Fruit fly (Drosophila melanogaster) whole organism, pupa: Measurements from ENCODE around the gene CCT2.
A peak's percentile ranks its signal among the peaks of the same experiment; 100 is the strongest.

Source experiments
- CG10348 ChIP-seq: fragments of 200-800 bp; sonication (Bioruptor generic); IDR thresholded peaks from 2 replicates; pipeline ENCODE4 v1.3.6; 2022; ENCODE audit warnings: missing biosample characterization, missing genetic modification characterization
- CG12605 ChIP-seq: fragments of 200-800 bp; sonication (Bioruptor generic); IDR thresholded peaks from 2 replicates; pipeline ENCODE4 v1.3.6; 2022; ENCODE audit warnings: missing biosample characterization, missing genetic modification characterization
- CG13204 ChIP-seq: fragments of 200-800 bp; sonication (Bioruptor generic); optimal IDR thresholded peaks from 2 replicates; lab custom pipeline; 2018; ENCODE audit warnings: missing biosample characterization, mild to moderate bottlenecking, missing genetic modification characterization, moderate library complexity
- CG14655 ChIP-seq: fragments of 200-800 bp; sonication (Bioruptor generic); optimal IDR thresholded peaks from 3 replicates; lab custom pipeline; 2017; ENCODE audit warnings: mild to moderate bottlenecking, missing biosample characterization, missing genetic modification reagents, missing genetic modification characterization
- CG15710 ChIP-seq: fragments of 200-800 bp; sonication (Bioruptor generic); optimal IDR thresholded peaks from 2 replicates; lab custom pipeline; 2018; ENCODE audit warnings: missing biosample characterization, mild to moderate bottlenecking, missing genetic modification characterization, moderate library complexity
- CG17806 ChIP-seq: fragments of 200-800 bp; sonication (Bioruptor generic); optimal IDR thresholded peaks from 2 replicates; lab custom pipeline; 2018; ENCODE audit warnings: missing biosample characterization, mild to moderate bottlenecking, missing genetic modification characterization, moderate library complexity
- CG32121 ChIP-seq: fragments of 200-800 bp; sonication (Bioruptor generic); IDR thresholded peaks from 2 replicates; pipeline ENCODE4 v1.3.6; 2022; ENCODE audit warnings: missing biosample characterization, missing genetic modification characterization
- CG34367 ChIP-seq: fragments of 200-800 bp; sonication (Bioruptor generic); optimal IDR thresholded peaks from 2 replicates; lab custom pipeline; 2018; ENCODE audit warnings: missing biosample characterization, mild to moderate bottlenecking, missing genetic modification characterization
- CG4496 ChIP-seq: fragments of 200-800 bp; sonication (Bioruptor generic); IDR thresholded peaks from 3 replicates; pipeline ENCODE4 v1.3.6; 2022; ENCODE audit warnings: missing biosample characterization, missing genetic modification characterization
- CG8159 ChIP-seq: fragments of 200-800 bp; sonication (Bioruptor generic); optimal IDR thresholded peaks from 3 replicates; lab custom pipeline; 2018; ENCODE audit warnings: missing biosample characterization, mild to moderate bottlenecking, missing genetic modification characterization, moderate library complexity
- CG8301 ChIP-seq: fragments of 200-800 bp; sonication (Bioruptor generic); optimal IDR thresholded peaks from 2 replicates; lab custom pipeline; 2018; ENCODE audit warnings: missing biosample characterization, mild to moderate bottlenecking, missing genetic modification characterization
- CG9948 ChIP-seq: fragments of 200-800 bp; sonication (Bioruptor generic); optimal IDR thresholded peaks from 2 replicates; lab custom pipeline; 2018; ENCODE audit warnings: missing biosample characterization, mild to moderate bottlenecking, missing genetic modification characterization, moderate library complexity
- D1 ChIP-seq: fragments of 200-800 bp; sonication (Bioruptor generic); optimal IDR thresholded peaks from 2 replicates; lab custom pipeline; 2018; ENCODE audit warnings: missing biosample characterization, mild to moderate bottlenecking, missing genetic modification characterization, moderate library complexity
- EcR ChIP-seq: fragments of 200-800 bp; sonication (Bioruptor generic); optimal IDR thresholded peaks from 3 replicates; lab custom pipeline; 2019; ENCODE audit warnings: missing biosample characterization, missing genetic modification characterization, mild to moderate bottlenecking, moderate library complexity, missing genetic modification reagents
- Ets98B ChIP-seq: fragments of 200-800 bp; sonication (Bioruptor generic); IDR thresholded peaks from 2 replicates; pipeline ENCODE4 v1.3.6; 2022; ENCODE audit warnings: missing biosample characterization, missing genetic modification characterization
- Pif1A ChIP-seq: fragments of 200-800 bp; sonication (Bioruptor generic); optimal IDR thresholded peaks from 3 replicates; lab custom pipeline; 2016; ENCODE audit warnings: missing biosample characterization, missing genetic modification characterization
- Pif1B ChIP-seq: fragments of 200-800 bp; sonication (Bioruptor generic); optimal IDR thresholded peaks from 3 replicates; lab custom pipeline; 2016; ENCODE audit warnings: missing biosample characterization, missing genetic modification characterization
- Snoo ChIP-seq: fragments of 200-800 bp; sonication (Bioruptor generic); optimal IDR thresholded peaks from 3 replicates; lab custom pipeline; 2017; ENCODE audit warnings: missing biosample characterization, mild to moderate bottlenecking, missing genetic modification characterization, inconsistent platforms
- fd96Ca ChIP-seq: fragments of 200-800 bp; sonication (Bioruptor generic); IDR thresholded peaks from 3 replicates; pipeline ENCODE4 v1.3.6; 2022; ENCODE audit warnings: missing biosample characterization, missing genetic modification characterization
- gl ChIP-seq: fragments of 200-800 bp; sonication (Bioruptor generic); optimal IDR thresholded peaks from 2 replicates; lab custom pipeline; 2018; ENCODE audit warnings: missing biosample characterization, mild to moderate bottlenecking, missing genetic modification characterization
- rn ChIP-seq: fragments of 200-800 bp; sonication (Bioruptor generic); IDR thresholded peaks from 2 replicates; pipeline ENCODE4 v1.3.6; 2022; ENCODE audit warnings: missing biosample characterization, missing genetic modification characterization

CCT2 gene

DNA sequence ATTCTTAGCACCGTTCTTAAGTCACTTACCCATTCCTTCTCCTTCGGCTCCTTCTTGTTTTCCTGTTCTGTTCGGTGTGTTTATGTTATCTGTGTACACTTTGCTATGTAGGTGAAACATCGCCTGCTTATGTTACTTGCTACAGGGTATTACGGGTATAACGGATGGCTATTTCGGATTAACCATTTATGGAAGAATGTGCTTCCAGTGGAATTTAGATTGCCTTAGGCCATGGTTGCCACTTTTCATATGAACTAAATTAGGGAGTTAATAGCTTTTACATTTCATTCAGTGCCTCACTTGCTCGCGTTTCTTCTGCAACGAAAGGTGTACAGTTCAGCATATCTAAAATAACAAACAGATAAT is 40.9 kb upstream of the CCT2 start:
- TF ChIP-seq Snoo (tag; lab: Kevin White, UChicago), result no peak
- peak; percentile 38 for TF ChIP-seq CG14655 (GFP tag; lab: Kevin White, UChicago)
- peak; percentile 22 for TF ChIP-seq CG8301 (tag; lab: Kevin White, UChicago)
- no peak for TF ChIP-seq gl (tag; lab: Kevin White, UChicago)
- TF ChIP-seq CG4496 (GFP tag; lab: Robert Waterston, UW), result no peak
- TF ChIP-seq Pif1B (GFP tag; lab: Kevin White, UChicago), result no peak
- TF ChIP-seq CG12605 (GFP tag; lab: Robert Waterston, UW), result no peak
- peak; percentile 27 for TF ChIP-seq CG17806 (tag; lab: Kevin White, UChicago)
- TF ChIP-seq CG13204 (GFP tag; lab: Kevin White, UChicago), result no peak
- peak; percentile 28 for TF ChIP-seq CG9948
- peak; percentile 20 for TF ChIP-seq CG15710
- peak; percentile 40 for TF ChIP-seq CG8159 (tag; lab: Kevin White, UChicago)

DNA sequence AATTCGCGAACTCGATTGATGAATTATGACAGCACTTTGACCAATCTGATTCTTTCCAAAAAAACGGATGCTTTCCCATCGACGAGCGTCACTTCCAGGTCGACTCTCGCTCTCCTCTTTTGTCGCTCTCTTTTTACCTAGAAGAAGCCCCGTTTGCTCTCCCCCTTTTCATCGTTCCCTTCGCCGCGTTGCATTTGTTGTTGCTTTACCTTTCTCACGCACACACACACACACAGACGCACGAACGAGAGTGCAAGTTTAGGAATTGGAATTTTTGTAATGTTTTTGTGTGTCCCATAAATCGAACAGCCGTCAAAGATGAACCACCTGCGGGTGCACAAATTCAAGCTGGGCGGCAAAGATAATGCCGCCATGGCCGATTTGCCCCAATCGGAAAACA is 40.4 kb upstream of the CCT2 start:
- no peak for TF ChIP-seq fd96Ca (GFP tag; lab: Robert Waterston, UW)
- no peak for TF ChIP-seq CG4496 (GFP tag; lab: Robert Waterston, UW)
- TF ChIP-seq D1, result no peak
- no peak for TF ChIP-seq CG14655 (GFP tag; lab: Kevin White, UChicago)
- TF ChIP-seq Pif1A (GFP tag; lab: Kevin White, UChicago), result no peak
- TF ChIP-seq CG8301 (tag; lab: Kevin White, UChicago), result no peak
- TF ChIP-seq CG12605 (GFP tag; lab: Robert Waterston, UW), result no peak
- TF ChIP-seq Pif1B (GFP tag; lab: Kevin White, UChicago), result no peak
- TF ChIP-seq Ets98B, result no peak
- TF ChIP-seq CG9948, result no peak
- no peak for TF ChIP-seq CG13204 (GFP tag; lab: Kevin White, UChicago)

DNA sequence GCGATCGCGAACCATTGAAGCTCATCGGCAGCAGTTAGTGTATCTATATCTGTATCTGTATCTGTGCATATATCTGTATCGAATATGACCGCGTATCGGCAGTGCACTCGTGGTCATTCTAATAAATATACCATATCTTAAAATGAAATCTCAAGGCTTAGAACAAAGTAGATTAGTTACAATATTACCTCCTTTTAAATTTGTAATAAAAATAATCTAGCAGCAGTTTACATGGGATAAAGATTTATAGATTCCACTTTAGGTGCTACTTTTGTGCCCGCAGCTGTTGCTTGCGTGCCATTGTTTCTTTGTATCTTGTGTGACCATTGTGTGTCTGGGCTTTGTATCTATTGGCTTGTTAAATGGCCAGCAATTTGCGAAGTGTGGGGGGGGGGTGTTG is 29.2 kb upstream of the CCT2 start:
- TF ChIP-seq Pif1B (GFP tag; lab: Kevin White, UChicago) (peak; percentile 74), CG4496 (GFP tag; lab: Robert Waterston, UW) (peak; percentile 88), CG13204 (GFP tag; lab: Kevin White, UChicago) (peak; percentile 54), CG15710 (peak; percentile 86), CG9948 (peak; percentile 82), fd96Ca (GFP tag; lab: Robert Waterston, UW) (peak; percentile 79), CG17806 (tag; lab: Kevin White, UChicago) (peak; percentile 83), CG34367 (tag; lab: Kevin White, UChicago) (peak; percentile 83), CG14655 (GFP tag; lab: Kevin White, UChicago) (peak; percentile 88), CG8301 (tag; lab: Kevin White, UChicago) (peak; percentile 88), CG32121 (GFP tag; lab: Robert Waterston, UW) (peak; percentile 87), CG10348 (GFP tag; lab: Robert Waterston, UW) (no peak), rn (GFP tag; lab: Robert Waterston, UW) (peak; percentile 65; the same call in 1 of the 2 replicates), gl (tag; lab: Kevin White, UChicago) (peak; percentile 62), Ets98B (peak; percentile 83), CG12605 (GFP tag; lab: Robert Waterston, UW) (peak; percentile 81), D1 (peak; percentile 64), Pif1A (GFP tag; lab: Kevin White, UChicago) (peak; percentile 72), CG8159 (tag; lab: Kevin White, UChicago) (peak; percentile 86), Snoo (tag; lab: Kevin White, UChicago) (peak; percentile 83), EcR (GFP tag; lab: Kevin White, UChicago) (peak; percentile 4)

DNA sequence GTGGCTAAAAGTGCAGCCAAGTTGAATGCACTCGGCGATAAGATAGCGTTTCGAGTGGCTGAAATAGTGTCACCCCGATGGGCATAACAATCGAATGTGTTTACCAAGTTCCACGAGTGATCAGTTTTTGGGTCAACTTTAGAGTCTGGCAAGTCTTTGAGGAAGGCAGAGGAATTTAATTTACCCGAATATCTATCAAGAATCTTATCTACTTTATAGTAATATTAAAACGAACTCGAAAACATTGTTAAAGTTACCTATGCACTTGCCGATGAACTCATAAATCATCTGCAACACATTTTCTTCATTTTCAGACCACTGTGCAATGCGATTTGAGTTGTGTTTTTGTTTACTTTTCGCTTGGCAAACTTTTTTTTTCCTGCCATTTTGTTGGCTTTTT is 28.0 kb upstream of the CCT2 start:
- TF ChIP-seq CG12605 (GFP tag; lab: Robert Waterston, UW), result no peak
- TF ChIP-seq CG34367 (tag; lab: Kevin White, UChicago), result no peak
- TF ChIP-seq Pif1A (GFP tag; lab: Kevin White, UChicago), result peak; percentile 53
- TF ChIP-seq CG13204 (GFP tag; lab: Kevin White, UChicago), result no peak
- peak; percentile 46 for TF ChIP-seq CG8159 (tag; lab: Kevin White, UChicago)
- TF ChIP-seq D1, result no peak
- TF ChIP-seq Pif1B (GFP tag; lab: Kevin White, UChicago), result peak; percentile 22
- no peak for TF ChIP-seq CG10348 (GFP tag; lab: Robert Waterston, UW)
- peak; percentile 48 for TF ChIP-seq CG32121 (GFP tag; lab: Robert Waterston, UW)
- peak; percentile 62 for TF ChIP-seq EcR (GFP tag; lab: Kevin White, UChicago)
- TF ChIP-seq Snoo (tag; lab: Kevin White, UChicago), result no peak
- TF ChIP-seq CG14655 (GFP tag; lab: Kevin White, UChicago), result peak; percentile 32
- peak; percentile 6 for TF ChIP-seq CG9948
- no peak for TF ChIP-seq gl (tag; lab: Kevin White, UChicago)
- TF ChIP-seq CG17806 (tag; lab: Kevin White, UChicago), result no peak
- TF ChIP-seq fd96Ca (GFP tag; lab: Robert Waterston, UW), result peak; percentile 31; the same call in 1 of the 3 replicates
- TF ChIP-seq CG8301 (tag; lab: Kevin White, UChicago), result peak; percentile 28
- TF ChIP-seq Ets98B, result peak; percentile 12; the same call in 1 of the 2 replicates
- peak; percentile 3 for TF ChIP-seq CG15710
- no peak for TF ChIP-seq rn (GFP tag; lab: Robert Waterston, UW)
- TF ChIP-seq CG4496 (GFP tag; lab: Robert Waterston, UW), result no peak

DNA sequence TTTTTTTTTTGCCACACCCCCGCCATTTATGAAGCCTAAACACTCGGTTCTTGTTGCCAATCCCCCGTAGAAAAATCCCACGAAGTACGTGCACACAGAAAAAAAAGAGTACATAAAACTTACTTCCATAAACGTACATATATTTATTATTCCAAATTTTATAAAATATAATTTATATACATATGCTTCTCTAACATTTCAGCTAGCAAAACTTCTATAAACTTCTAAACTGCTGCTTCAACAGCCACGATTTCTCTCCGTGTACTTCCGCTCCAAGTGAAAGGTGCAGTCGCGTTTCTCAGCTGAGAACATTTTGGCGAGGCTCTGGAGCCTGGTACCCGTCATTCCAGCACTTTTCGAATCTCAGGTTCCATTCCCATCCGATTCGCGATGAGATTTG is 26.6 kb upstream of the CCT2 start:
- TF ChIP-seq fd96Ca (GFP tag; lab: Robert Waterston, UW), result peak; percentile 73
- TF ChIP-seq D1, result no peak
- no peak for TF ChIP-seq gl (tag; lab: Kevin White, UChicago)
- peak; percentile 72 for TF ChIP-seq CG12605 (GFP tag; lab: Robert Waterston, UW)
- TF ChIP-seq Pif1B (GFP tag; lab: Kevin White, UChicago), result peak; percentile 73
- TF ChIP-seq CG8301 (tag; lab: Kevin White, UChicago), result peak; percentile 37
- no peak for TF ChIP-seq CG34367 (tag; lab: Kevin White, UChicago)
- peak; percentile 29 for TF ChIP-seq Pif1A (GFP tag; lab: Kevin White, UChicago)
- TF ChIP-seq CG13204 (GFP tag; lab: Kevin White, UChicago), result no peak
- peak; percentile 40 for TF ChIP-seq CG8159 (tag; lab: Kevin White, UChicago)
- peak; percentile 61 for TF ChIP-seq Ets98B
- TF ChIP-seq CG14655 (GFP tag; lab: Kevin White, UChicago), result peak; percentile 45
- peak; percentile 57 for TF ChIP-seq CG15710
- peak; percentile 74 for TF ChIP-seq CG32121 (GFP tag; lab: Robert Waterston, UW)
- peak; percentile 83 for TF ChIP-seq CG4496 (GFP tag; lab: Robert Waterston, UW)
- peak; percentile 5; the same call in 1 of the 2 replicates for TF ChIP-seq rn (GFP tag; lab: Robert Waterston, UW)
- peak; percentile 44 for TF ChIP-seq Snoo (tag; lab: Kevin White, UChicago)
- TF ChIP-seq EcR (GFP tag; lab: Kevin White, UChicago), result no peak
- peak; percentile 26 for TF ChIP-seq CG17806 (tag; lab: Kevin White, UChicago)
- no peak for TF ChIP-seq CG10348 (GFP tag; lab: Robert Waterston, UW)
- peak; percentile 38 for TF ChIP-seq CG9948
